Worm (Caenorhabditis elegans): ENCODE measurements around the gene ben-1.
A peak's percentile ranks its signal among the peaks of the same experiment; 100 is the strongest.

The ben-1 gene

DNA sequence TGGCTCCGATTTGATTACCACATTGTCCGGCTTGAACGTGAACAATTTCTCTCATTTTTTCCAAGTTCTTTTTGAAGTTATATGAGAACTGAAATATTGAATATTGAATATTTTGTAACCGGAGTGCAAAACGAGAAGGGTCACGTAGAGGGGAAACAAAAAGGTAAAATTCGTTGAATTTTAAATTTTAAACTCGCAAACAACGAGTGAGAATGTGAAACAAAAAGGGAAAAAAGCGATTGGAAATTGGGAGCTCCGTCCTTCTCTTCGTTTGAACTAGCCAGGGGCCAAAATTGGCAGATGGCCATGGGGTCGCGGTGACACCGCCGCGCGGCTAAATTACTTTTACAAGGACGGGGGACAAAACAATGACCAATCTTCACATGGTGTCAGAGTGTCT, at the start of gene ben-1:
ben-1 (minus strand) TSS at position 101 of the 400 bp plus-strand sequence.
- TF ChIP-seq tbx-2 (tag; optimal IDR thresholded peaks at IDR 0.05), result no peak
- no peak for TF ChIP-seq unc-55 (GFP tag; optimal IDR thresholded peaks at IDR 0.05)
- TF ChIP-seq unc-3 (GFP tag; conservative IDR thresholded peaks at IDR 0.05), result no peak
- no peak for TF ChIP-seq unc-3 (tag; optimal IDR thresholded peaks at IDR 0.05)
- no peak for TF ChIP-seq zip-5 (tag; optimal IDR thresholded peaks at IDR 0.05)
- no peak for TF ChIP-seq ceh-24 (tag; optimal IDR thresholded peaks at IDR 0.05)
- no peak for TF ChIP-seq tbx-7 (tag; optimal IDR thresholded peaks at IDR 0.05)
- no peak for TF ChIP-seq F13H6.1 (tag; optimal IDR thresholded peaks at IDR 0.05)
- no peak for TF ChIP-seq ceh-45 (GFP tag; IDR thresholded peaks at IDR 0.05)

DNA sequence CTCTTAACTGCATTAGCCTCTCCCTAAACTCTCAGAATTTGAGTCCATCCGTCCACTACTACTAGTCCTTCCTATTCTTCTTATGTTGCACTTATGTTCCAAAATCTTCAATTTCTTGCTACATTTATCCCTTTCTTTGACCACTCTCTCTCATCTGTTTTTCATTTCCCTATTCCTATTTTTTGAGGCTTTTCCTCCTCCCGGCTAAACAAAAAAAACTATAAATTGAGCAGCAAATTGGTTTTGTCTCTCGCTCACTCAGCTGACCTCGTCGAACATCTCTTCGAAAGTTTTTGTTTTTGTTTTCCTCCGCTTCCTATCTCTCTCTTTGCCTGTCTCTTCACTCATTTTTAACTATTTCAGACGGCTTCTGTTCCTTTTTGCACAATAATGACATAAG, 48.9 kb upstream of the ben-1 start, which contains the start of gene ptp-1:
ptp-1 (plus strand) TSS at position 358 of the 400 bp plus-strand sequence.
- TF ChIP-seq unc-42 (tag; optimal IDR thresholded peaks at IDR 0.05) (peak; percentile 30), unc-3 (GFP tag; conservative IDR thresholded peaks at IDR 0.05) (no peak), unc-3 (tag; optimal IDR thresholded peaks at IDR 0.05) (no peak), nfya-1 (tag; optimal IDR thresholded peaks at IDR 0.05) (no peak), ama-1 (optimal IDR thresholded peaks at IDR 0.05) (no peak)

- TF ChIP-seq nhr-232 (tag; optimal IDR thresholded peaks at IDR 0.05) (no peak), unc-42 (tag; optimal IDR thresholded peaks at IDR 0.05) (peak; percentile 73)
These were observed 46.7 kb upstream of the ben-1 start for ce11 chrIII:3588183-3588582.

- TF ChIP-seq lim-6 (tag; optimal IDR thresholded peaks at IDR 0.05), result no peak
- no peak for TF ChIP-seq elt-4 (tag; optimal IDR thresholded peaks at IDR 0.05)
- TF ChIP-seq ceh-18 (tag; optimal IDR thresholded peaks at IDR 0.05), result peak; percentile 3
- no peak for TF ChIP-seq dve-1 (tag; optimal IDR thresholded peaks at IDR 0.05)
- no peak for TF ChIP-seq ceh-2 (tag; optimal IDR thresholded peaks at IDR 0.05)
- no peak for TF ChIP-seq Y22D7AL.16 (tag; optimal IDR thresholded peaks at IDR 0.05)
- TF ChIP-seq ceh-31 (tag; optimal IDR thresholded peaks at IDR 0.05), result peak; percentile 1
- peak; percentile 8 for TF ChIP-seq pha-2 (tag; optimal IDR thresholded peaks at IDR 0.05)
- no peak for TF ChIP-seq C38D4.7 (GFP tag; optimal IDR thresholded peaks at IDR 0.05)
- TF ChIP-seq ceh-34 (tag; optimal IDR thresholded peaks at IDR 0.05), result peak; percentile 64
- no peak for TF ChIP-seq hlh-13 (GFP tag; optimal IDR thresholded peaks at IDR 0.05)
- peak; percentile 74 for TF ChIP-seq hlh-8 (tag; optimal IDR thresholded peaks at IDR 0.05)
- TF ChIP-seq hlh-15 (tag; optimal IDR thresholded peaks at IDR 0.05), result no peak
- peak; percentile 6 for TF ChIP-seq nfya-1 (tag; optimal IDR thresholded peaks at IDR 0.05)
- no peak for TF ChIP-seq ama-1 (optimal IDR thresholded peaks at IDR 0.05)
- no peak for TF ChIP-seq ref-2 (tag; optimal IDR thresholded peaks at IDR 0.05)
- TF ChIP-seq ceh-48 (tag; optimal IDR thresholded peaks at IDR 0.05), result no peak
These were observed 41.9 kb upstream of the ben-1 start for ce11 chrIII:3583341-3583740.

ce11 chrIII:3581636-3582035, 40.2 kb upstream of the ben-1 start, which contains the start of gene C48D5.3:
Gene C48D5.3 (minus strand): TSS chrIII:3581736.
- TF ChIP-seq zip-5 (tag; optimal IDR thresholded peaks at IDR 0.05) (no peak), ama-1 (optimal IDR thresholded peaks at IDR 0.05) (no peak), fax-1 (tag; optimal IDR thresholded peaks at IDR 0.05) (no peak), dmd-4 (tag; optimal IDR thresholded peaks at IDR 0.05; ENCODE audit: borderline replicate concordance) (no peak), pax-1 (tag; optimal IDR thresholded peaks at IDR 0.05) (no peak), fkh-6 (tag; optimal IDR thresholded peaks at IDR 0.05) (no peak), hlh-15 (tag; optimal IDR thresholded peaks at IDR 0.05) (no peak), gmeb-2 (tag; optimal IDR thresholded peaks at IDR 0.05) (no peak), pat-9 (tag; optimal IDR thresholded peaks at IDR 0.05) (no peak), ceh-19 (GFP tag; optimal IDR thresholded peaks at IDR 0.05) (no peak), T23F11.4 (GFP tag; optimal IDR thresholded peaks at IDR 0.05) (no peak), nhr-232 (tag; optimal IDR thresholded peaks at IDR 0.05) (no peak)
